Worm (Caenorhabditis elegans): Measurements from ENCODE around the gene mdt-10.

Gene mdt-10

DNA sequence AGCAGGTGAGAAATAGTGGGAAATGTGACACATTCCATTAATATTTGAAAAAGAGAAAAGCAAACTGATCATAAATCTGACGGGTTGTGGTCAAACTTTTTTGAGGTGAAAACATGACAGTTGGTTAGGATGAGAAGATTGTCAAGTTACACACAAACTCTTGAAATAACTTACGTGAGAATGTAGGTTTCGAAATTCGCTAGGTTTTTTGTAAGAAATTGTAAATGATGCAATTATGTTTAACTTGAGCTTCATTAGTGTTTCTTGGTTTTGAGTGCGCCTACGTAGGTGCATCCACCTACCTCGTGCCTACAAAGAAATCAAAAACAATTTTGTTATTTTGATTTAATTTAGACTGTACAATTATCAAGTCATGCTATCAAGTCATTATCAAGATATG lies 19.5 kb downstream of the mdt-10 start, which contains the start of gene cex-2:
Gene cex-2 (minus strand): TSS at position 101 of the 400 bp plus-strand sequence.
- TF ChIP-seq mdl-1 (tag; optimal IDR thresholded peaks at IDR 0.05): no peak
- no peak for TF ChIP-seq nhr-237 (tag; optimal IDR thresholded peaks at IDR 0.05)
- no peak for TF ChIP-seq unc-39 (tag; optimal IDR thresholded peaks at IDR 0.05)

DNA sequence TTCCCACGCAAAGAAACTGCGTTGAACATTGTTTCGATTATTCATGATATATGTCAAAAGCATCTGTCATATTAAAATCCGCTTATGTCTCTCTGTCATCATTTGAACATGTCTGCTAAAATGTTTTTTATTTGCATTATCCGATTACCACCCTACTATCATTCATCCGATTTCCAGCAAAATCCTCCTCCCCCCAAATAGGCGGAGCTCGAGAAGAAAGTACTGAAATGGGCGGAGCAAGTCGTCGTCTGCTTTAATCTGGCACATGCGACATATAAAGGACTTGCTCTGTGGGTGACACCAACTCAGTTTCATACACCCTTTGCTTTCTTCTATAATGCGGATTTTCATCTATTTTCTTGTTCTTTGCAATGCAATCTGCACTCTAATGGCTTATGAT lies 22.8 kb downstream of the mdt-10 start, which contains the start of gene T09A5.14:
Gene T09A5.14 (plus strand): TSS at position 301 of the 400 bp plus-strand sequence.
- TF ChIP-seq elt-1 (tag; optimal IDR thresholded peaks at IDR 0.05): no peak
- no peak for TF ChIP-seq nhr-6 (tag; optimal IDR thresholded peaks at IDR 0.05)
- TF ChIP-seq sma-3 (GFP tag; optimal IDR thresholded peaks at IDR 0.05): no peak
- TF ChIP-seq skn-1 (tag; optimal IDR thresholded peaks at IDR 0.05): no peak
- TF ChIP-seq nhr-129 (tag; optimal IDR thresholded peaks at IDR 0.05): no peak

DNA sequence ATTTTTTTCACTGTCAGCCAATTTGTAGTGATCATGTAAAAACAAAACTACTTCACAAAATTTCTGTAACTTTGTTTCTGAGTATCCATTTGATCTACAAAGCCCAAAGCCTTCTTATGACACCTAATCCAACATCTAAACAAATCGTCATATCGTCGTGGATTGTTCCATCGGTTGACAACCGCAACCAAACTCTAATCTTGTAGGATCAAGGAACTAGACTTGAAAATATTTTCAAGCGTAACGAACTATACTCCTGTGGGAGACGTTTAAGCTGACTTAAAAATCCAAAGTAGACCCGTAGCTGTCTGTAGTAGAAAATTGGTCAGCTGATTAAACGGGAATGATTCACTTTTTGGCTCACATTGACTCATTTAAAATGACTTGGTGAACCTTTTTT lies 25.2 kb downstream of the mdt-10 start:
- TF ChIP-seq Y55F3AM.14 (GFP tag; optimal IDR thresholded peaks at IDR 0.05): no peak
- no peak for TF ChIP-seq ceh-82 (tag; optimal IDR thresholded peaks at IDR 0.05)
- no peak for TF ChIP-seq dmd-4 (tag; optimal IDR thresholded peaks at IDR 0.05)
- TF ChIP-seq ztf-4 (tag; optimal IDR thresholded peaks at IDR 0.05): no peak
- no peak for TF ChIP-seq mdl-1 (tag; optimal IDR thresholded peaks at IDR 0.05)
- no peak for TF ChIP-seq sem-4 (tag; optimal IDR thresholded peaks at IDR 0.05)
- no peak for TF ChIP-seq nhr-6 (tag; optimal IDR thresholded peaks at IDR 0.05)
- TF ChIP-seq nhr-129 (tag; optimal IDR thresholded peaks at IDR 0.05): no peak
- TF ChIP-seq peb-1 (tag; optimal IDR thresholded peaks at IDR 0.05): no peak
- TF ChIP-seq ZK546.5 (tag; optimal IDR thresholded peaks at IDR 0.05): no peak
- no peak for TF ChIP-seq R02D3.7 (tag; optimal IDR thresholded peaks at IDR 0.05)
- no peak for TF ChIP-seq F13H6.1 (tag; optimal IDR thresholded peaks at IDR 0.05)
- no peak for TF ChIP-seq ama-1 (optimal IDR thresholded peaks at IDR 0.05)
- no peak for TF ChIP-seq aly-2 (tag; optimal IDR thresholded peaks at IDR 0.05)
- TF ChIP-seq nhr-77 (tag; optimal IDR thresholded peaks at IDR 0.05): no peak
- no peak for TF ChIP-seq mab-5 (tag; optimal IDR thresholded peaks at IDR 0.05)
- TF ChIP-seq sma-3 (GFP tag; optimal IDR thresholded peaks at IDR 0.05): no peak
- TF ChIP-seq sma-9 (GFP tag; optimal IDR thresholded peaks at IDR 0.05): no peak
- TF ChIP-seq sma-9 (tag; optimal IDR thresholded peaks at IDR 0.05): no peak
- no peak for TF ChIP-seq egl-27 (tag; optimal IDR thresholded peaks at IDR 0.05)

DNA sequence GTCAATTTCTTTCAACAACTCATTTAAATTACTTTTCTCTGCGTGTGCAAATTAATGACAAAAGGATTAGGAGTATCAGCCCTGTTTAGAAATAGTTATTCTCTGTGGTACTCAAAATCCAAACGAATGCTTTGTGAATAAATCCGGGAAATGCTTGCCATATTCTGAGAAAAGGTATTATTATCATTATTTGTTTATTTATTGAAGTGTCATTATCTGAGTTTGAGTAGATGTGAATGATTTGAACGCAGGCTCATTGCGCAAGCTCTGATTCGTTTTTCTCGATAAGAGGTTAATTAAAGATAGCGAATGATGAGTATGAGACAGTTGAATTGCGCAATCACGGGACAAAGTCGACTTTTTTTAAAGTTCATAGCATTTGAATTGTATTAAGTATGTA lies 27.0 kb downstream of the mdt-10 start:
- no peak for TF ChIP-seq blmp-1 (tag; optimal IDR thresholded peaks at IDR 0.05; ENCODE audit: insufficient read depth)
- no peak for TF ChIP-seq lsy-2 (tag; optimal IDR thresholded peaks at IDR 0.05)
- TF ChIP-seq ZK546.5 (tag; optimal IDR thresholded peaks at IDR 0.05): no peak
- no peak for TF ChIP-seq elt-3 (tag; optimal IDR thresholded peaks at IDR 0.05)
- TF ChIP-seq snpc-4 (tag; optimal IDR thresholded peaks at IDR 0.05): no peak

DNA sequence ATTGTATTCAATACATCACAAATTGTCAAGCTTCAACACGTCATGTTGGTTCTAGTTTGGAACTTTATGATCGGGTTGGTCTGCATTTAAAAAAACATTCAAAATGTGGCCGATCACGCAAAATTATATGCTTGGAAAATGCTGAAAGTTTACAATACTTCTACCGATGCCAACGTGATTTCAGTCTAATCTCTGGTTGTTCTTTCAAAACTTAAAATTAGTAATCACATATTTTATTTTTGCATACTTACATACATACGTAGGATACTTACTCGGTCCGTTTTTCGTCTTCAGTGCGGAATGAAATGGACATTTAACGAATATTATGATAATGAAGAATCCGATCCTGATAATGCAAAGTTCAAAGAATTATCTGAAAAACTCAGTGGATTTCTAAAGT lies 29.7 kb downstream of the mdt-10 start, which contains the start of gene srw-62:
Gene srw-62 (plus strand): TSS at position 301 of the 400 bp plus-strand sequence.
- TF ChIP-seq R02D3.7 (tag; optimal IDR thresholded peaks at IDR 0.05) (no peak), sem-4 (tag; optimal IDR thresholded peaks at IDR 0.05) (no peak), lin-39 (tag; optimal IDR thresholded peaks at IDR 0.05) (no peak)

DNA sequence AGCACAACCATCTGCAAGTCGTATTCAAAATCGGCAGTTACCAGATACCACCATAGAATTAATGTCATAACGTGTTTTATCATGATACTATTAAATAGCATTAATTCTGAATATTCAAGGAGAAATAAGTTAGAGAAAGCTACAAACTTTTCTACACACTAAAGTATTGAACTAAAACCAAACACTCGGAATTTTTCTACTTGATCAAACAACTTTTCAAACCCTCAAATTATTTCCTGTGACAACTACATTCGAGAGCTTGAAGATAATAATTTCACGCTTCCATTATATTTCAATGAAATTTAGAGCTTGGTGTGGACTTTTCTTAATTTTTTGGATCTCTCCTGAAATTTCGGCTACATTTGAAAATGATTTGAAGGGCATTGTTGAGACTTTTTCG lies 32.4 kb downstream of the mdt-10 start, which contains the start of gene irld-47:
Gene irld-47 (minus strand): TSS at position 101 of the 400 bp plus-strand sequence.
- TF ChIP-seq egl-27 (tag; optimal IDR thresholded peaks at IDR 0.05) (no peak), peb-1 (tag; optimal IDR thresholded peaks at IDR 0.05) (no peak), unc-62 (GFP tag; optimal IDR thresholded peaks at IDR 0.05) (no peak), nhr-6 (tag; optimal IDR thresholded peaks at IDR 0.05) (no peak), nhr-12 (tag; optimal IDR thresholded peaks at IDR 0.05) (no peak), lin-39 (tag; optimal IDR thresholded peaks at IDR 0.05) (no peak), nhr-10 (tag; optimal IDR thresholded peaks at IDR 0.05) (no peak), snpc-4 (tag; optimal IDR thresholded peaks at IDR 0.05) (no peak), mbf-1 (tag; optimal IDR thresholded peaks at IDR 0.05) (no peak), lsy-2 (tag; optimal IDR thresholded peaks at IDR 0.05) (no peak)

All from whole organism, L2 larva.